Worm (Caenorhabditis elegans) whole organism, L1 larva: ENCODE measurements around the gene col-116.
"Not testable (repeated sequence)": the region's sequence is repeated elsewhere in the genome, so short reads cannot be mapped to it uniquely, and the experiment has no call there.

ENCODE experiments used
- alr-1 ChIP-seq: fragments of 200-800 bp; sonication (Bioruptor generic); optimal IDR thresholded peaks from 2 replicates; lab custom pipeline; 2018; ENCODE audit warnings: borderline replicate concordance, mild to moderate bottlenecking, missing genetic modification characterization, missing compliant biosample characterization
- ceh-63 ChIP-seq: fragments of 200-800 bp; sonication (Bioruptor generic); optimal IDR thresholded peaks from 2 replicates; lab custom pipeline; 2018; ENCODE audit warnings: mild to moderate bottlenecking, missing genetic modification characterization, missing compliant biosample characterization
- ceh-82 ChIP-seq, 3 experiments: fragments of 150-350 bp in 1 of 3; sonication (generic microtip) in 2 of 3; optimal IDR thresholded peaks; 2 replicates each; lab custom pipeline; 2014 to 2017; ENCODE audit warnings: missing biosample characterization in 3 of 3, missing genetic modification characterization in 3 of 3
- elt-2 ChIP-seq: sonication (generic microtip); optimal IDR thresholded peaks from 2 replicates; lab custom pipeline; 2016; ENCODE audit warnings: missing genetic modification characterization, mild to moderate bottlenecking, inconsistent platforms, missing compliant biosample characterization, missing genetic modification reagents
- elt-3 ChIP-seq, 6 experiments: fragments of 150-350 bp in 1 of 6; sonication (generic microtip); optimal IDR thresholded peaks; 2 replicates each; lab custom pipeline; 2017 to 2018; ENCODE audit warnings: missing biosample characterization in 6 of 6, missing genetic modification characterization in 6 of 6, inconsistent platforms in 1 of 6
- irx-1 ChIP-seq: sonication (generic microtip); optimal IDR thresholded peaks from 2 replicates; lab custom pipeline; 2016; ENCODE audit warnings: missing genetic modification characterization, missing compliant biosample characterization
- lin-15B ChIP-seq: fragments of 150-350 bp; sonication (generic microtip); optimal IDR thresholded peaks from 3 replicates; lab custom pipeline; 2014; ENCODE audit warnings: missing biosample characterization, missing genetic modification characterization
- nhr-11 ChIP-seq: fragments of 150-350 bp; optimal IDR thresholded peaks from 2 replicates; lab custom pipeline; 2014; ENCODE audit warnings: missing biosample characterization, missing genetic modification characterization
- nhr-237 ChIP-seq: fragments of 150-350 bp; optimal IDR thresholded peaks from 2 replicates; lab custom pipeline; 2014; ENCODE audit warnings: missing biosample characterization, missing genetic modification characterization
- nhr-76 ChIP-seq: sonication (generic microtip); optimal IDR thresholded peaks from 2 replicates; lab custom pipeline; 2017; ENCODE audit warnings: missing biosample characterization, missing genetic modification characterization
- pag-3 ChIP-seq: sonication (generic microtip); optimal IDR thresholded peaks from 2 replicates; lab custom pipeline; 2017; ENCODE audit warnings: missing genetic modification characterization, mild to moderate bottlenecking, missing compliant biosample characterization, antibody characterized with exemption, borderline replicate concordance; ENCODE audit not compliant: insufficient read depth
- unc-130 ChIP-seq: fragments of 150-350 bp; optimal IDR thresholded peaks from 2 replicates; lab custom pipeline; 2017; ENCODE audit warnings: missing biosample characterization, missing genetic modification characterization, inconsistent platforms
- unc-62 ChIP-seq: fragments of 150-350 bp; optimal IDR thresholded peaks from 2 replicates; lab custom pipeline; 2014; ENCODE audit warnings: missing biosample characterization, missing genetic modification reagents, missing genetic modification characterization
- unc-98 ChIP-seq: fragments of 200-800 bp; sonication (Bioruptor generic); IDR thresholded peaks from 2 replicates; pipeline ENCODE4 v1.3.6; 2022; ENCODE audit warnings: missing genetic modification characterization, missing compliant biosample characterization

- TF ChIP-seq irx-1; lin-15B (tag; lab: Kevin White, UChicago); pag-3 (tag; lab: Kevin White, UChicago); alr-1 (tag; lab: Kevin White, UChicago); ceh-63 (GFP tag; lab: Kevin White, UChicago); unc-62; unc-130 (tag; lab: Kevin White, UChicago); elt-3 (tag; optimal IDR thresholded peaks at IDR 0.05; lab: Kevin White, UChicago); nhr-11; nhr-76 (tag; lab: Kevin White, UChicago); elt-2 (tag; lab: Kevin White, UChicago); ceh-82 (tag; optimal IDR thresholded peaks at IDR 0.05; lab: Kevin White, UChicago); nhr-237 (tag; lab: Kevin White, UChicago); unc-98 (GFP tag; lab: Robert Waterston, UW): not testable (repeated sequence)
Observed at ce11 chrIV:8389139-8389538, 33.4 kb downstream of the col-116 start, which contains the start of gene D2096.10.
